Fruit fly (Drosophila melanogaster) whole organism, wandering third instar larva: ENCODE results near the gene CG13045.

ENCODE experiments used
- Abd-B ChIP-seq: fragments of >200 bp; optimal IDR thresholded peaks from 2 replicates; lab custom pipeline; 2017; ENCODE audit warnings: missing biosample characterization, missing genetic modification characterization
- Dfd ChIP-seq: fragments of >200 bp; optimal IDR thresholded peaks from 2 replicates; lab custom pipeline; 2017; ENCODE audit warnings: missing biosample characterization, missing genetic modification characterization
- Hr83 ChIP-seq: fragments of 200-300 bp; sonication (Bioruptor generic); optimal IDR thresholded peaks from 2 replicates; lab custom pipeline; 2016; ENCODE audit warnings: missing biosample characterization, mild to moderate bottlenecking, missing genetic modification characterization, moderate library complexity; ENCODE audit not compliant: poor library complexity, severe bottlenecking
- Jra ChIP-seq: sonication (Bioruptor generic); optimal IDR thresholded peaks from 2 replicates; lab custom pipeline; 2016; ENCODE audit warnings: missing biosample characterization, missing genetic modification characterization
- br ChIP-seq: fragments of 200-800 bp; sonication (Bioruptor generic); optimal IDR thresholded peaks from 2 replicates; lab custom pipeline; 2016; ENCODE audit warnings: missing biosample characterization, missing genetic modification characterization
- foxo ChIP-seq, 2 experiments: fragments of 200-800 bp; sonication (Bioruptor generic); optimal IDR thresholded peaks; 2 replicates in 1 of 2; 3 replicates in 1 of 2; lab custom pipeline; 2016 to 2017; ENCODE audit warnings: missing biosample characterization in 2 of 2, missing genetic modification characterization in 2 of 2
- pan ChIP-seq: fragments of >200 bp; optimal IDR thresholded peaks from 2 replicates; lab custom pipeline; 2017
- psq ChIP-seq: fragments of 200-800 bp; sonication (Bioruptor generic); optimal IDR thresholded peaks from 3 replicates; lab custom pipeline; 2017; ENCODE audit warnings: missing biosample characterization, mild to moderate bottlenecking, missing genetic modification characterization, moderate library complexity
- sage ChIP-seq: fragments of 200-800 bp; sonication (Bioruptor generic); optimal IDR thresholded peaks from 2 replicates; lab custom pipeline; 2016; ENCODE audit warnings: missing biosample characterization, mild to moderate bottlenecking, missing genetic modification characterization

dm6 chr3L:16252255-16252654, 38.5 kb downstream of the CG13045 start, which contains the start of gene CG13055:
- TF ChIP-seq Abd-B (GFP tag; lab: Kevin White, UChicago) = no peak
- TF ChIP-seq Hr83 (GFP tag; lab: Kevin White, UChicago) = no peak
- TF ChIP-seq sage (GFP tag; lab: Kevin White, UChicago) = no peak
- TF ChIP-seq Dfd (GFP tag; lab: Kevin White, UChicago) = no peak
- TF ChIP-seq psq (GFP tag; lab: Kevin White, UChicago) = no peak
- TF ChIP-seq pan (lab: Kevin White, UChicago) = no peak
- no peak for TF ChIP-seq br
- TF ChIP-seq Jra (GFP tag; lab: Kevin White, UChicago) = no peak
- no peak for TF ChIP-seq foxo (GFP tag; optimal IDR thresholded peaks at IDR 0.05; lab: Kevin White, UChicago)
